Worm (Caenorhabditis elegans) whole organism, mixed stage, embryonic: ENCODE measurements around the gene npr-20.

Experiments
- bed-3 ChIP-seq: fragments of 200-800 bp; sonication (Bioruptor generic); optimal IDR thresholded peaks from 3 replicates; lab custom pipeline; 2018; ENCODE audit warnings: mild to moderate bottlenecking, missing genetic modification characterization, moderate library complexity, missing compliant biosample characterization
- ceh-39 ChIP-seq: fragments of 150-350 bp; optimal IDR thresholded peaks from 2 replicates; lab custom pipeline; 2014; ENCODE audit warnings: missing biosample characterization, missing genetic modification characterization
- ceh-43 ChIP-seq: fragments of 200-800 bp; sonication (Bioruptor generic); optimal IDR thresholded peaks from 2 replicates; lab custom pipeline; 2018; ENCODE audit warnings: mild to moderate bottlenecking, missing genetic modification characterization, moderate library complexity, missing compliant biosample characterization
- ceh-83 ChIP-seq: fragments of 200-800 bp; sonication (Bioruptor generic); optimal IDR thresholded peaks from 2 replicates; lab custom pipeline; 2018; ENCODE audit warnings: mild to moderate bottlenecking, missing genetic modification characterization, missing compliant biosample characterization
- ces-1 ChIP-seq: fragments of 150-350 bp; optimal IDR thresholded peaks from 2 replicates; lab custom pipeline; 2014; ENCODE audit warnings: missing biosample characterization, missing genetic modification reagents, missing genetic modification characterization
- cnd-1 ChIP-seq: fragments of 200-800 bp; sonication (Bioruptor generic); optimal IDR thresholded peaks from 2 replicates; lab custom pipeline; 2018; ENCODE audit warnings: mild to moderate bottlenecking, missing genetic modification characterization, missing compliant biosample characterization
- drap-1 ChIP-seq: fragments of 200-800 bp; sonication (Bioruptor generic); optimal IDR thresholded peaks from 3 replicates; lab custom pipeline; 2018; ENCODE audit warnings: mild to moderate bottlenecking, missing genetic modification characterization, missing compliant biosample characterization
- elt-1 ChIP-seq: sonication (generic microtip); optimal IDR thresholded peaks from 2 replicates; lab custom pipeline; 2017; ENCODE audit warnings: missing genetic modification characterization, mild to moderate bottlenecking, missing compliant biosample characterization, antibody characterized with exemption, moderate library complexity, borderline replicate concordance; ENCODE audit not compliant: insufficient read depth
- elt-3 ChIP-seq: fragments of 150-350 bp; optimal IDR thresholded peaks from 2 replicates; lab custom pipeline; 2014; ENCODE audit warnings: missing biosample characterization, missing genetic modification characterization
- flh-1 ChIP-seq: fragments of 200-800 bp; sonication (Bioruptor generic); optimal IDR thresholded peaks from 2 replicates; lab custom pipeline; 2018; ENCODE audit warnings: mild to moderate bottlenecking, missing genetic modification characterization, moderate library complexity, missing compliant biosample characterization
- ham-2 ChIP-seq: fragments of 200-800 bp; sonication (Bioruptor generic); optimal IDR thresholded peaks from 2 replicates; lab custom pipeline; 2018; ENCODE audit warnings: mild to moderate bottlenecking, missing genetic modification characterization, missing compliant biosample characterization
- hlh-1 ChIP-seq: fragments of 150-350 bp; optimal IDR thresholded peaks from 2 replicates; lab custom pipeline; 2014; ENCODE audit warnings: missing biosample characterization, missing genetic modification reagents, missing genetic modification characterization
- lin-13 ChIP-seq: fragments of 150-350 bp; optimal IDR thresholded peaks from 2 replicates; lab custom pipeline; 2014; ENCODE audit warnings: missing biosample characterization, missing genetic modification characterization
- lin-32 ChIP-seq: fragments of 200-800 bp; sonication (Bioruptor generic); optimal IDR thresholded peaks from 2 replicates; lab custom pipeline; 2018; ENCODE audit warnings: mild to moderate bottlenecking, missing genetic modification characterization, missing compliant biosample characterization
- mab-5 ChIP-seq: fragments of 150-350 bp; optimal IDR thresholded peaks from 2 replicates; lab custom pipeline; 2014; ENCODE audit warnings: missing biosample characterization, missing genetic modification characterization
- mep-1 ChIP-seq: fragments of 150-350 bp; optimal IDR thresholded peaks from 2 replicates; lab custom pipeline; 2017; ENCODE audit warnings: missing biosample characterization, missing genetic modification reagents, missing genetic modification characterization, inconsistent platforms
- mls-2 ChIP-seq: sonication (generic microtip); optimal IDR thresholded peaks from 2 replicates; lab custom pipeline; 2016; ENCODE audit warnings: mild to moderate bottlenecking, missing genetic modification characterization, moderate library complexity, missing compliant biosample characterization
- nhr-12 ChIP-seq: fragments of 150-350 bp; optimal IDR thresholded peaks from 2 replicates; lab custom pipeline; 2014; ENCODE audit warnings: missing biosample characterization, missing genetic modification characterization
- nhr-2 ChIP-seq: fragments of 150-350 bp; optimal IDR thresholded peaks from 2 replicates; lab custom pipeline; 2014; ENCODE audit warnings: missing biosample characterization, missing genetic modification characterization
- nhr-237 ChIP-seq: fragments of 150-350 bp; optimal IDR thresholded peaks from 2 replicates; lab custom pipeline; 2014; ENCODE audit warnings: missing biosample characterization, missing genetic modification characterization
- nhr-28 ChIP-seq: fragments of 150-350 bp; optimal IDR thresholded peaks from 2 replicates; lab custom pipeline; 2014; ENCODE audit warnings: missing biosample characterization, missing genetic modification characterization
- nhr-76 ChIP-seq: sonication (generic microtip); optimal IDR thresholded peaks from 2 replicates; lab custom pipeline; 2017; ENCODE audit warnings: missing biosample characterization, missing genetic modification characterization
- pha-4 ChIP-seq: fragments of 150-350 bp; optimal IDR thresholded peaks from 2 replicates; lab custom pipeline; 2018; ENCODE audit warnings: missing biosample characterization, missing genetic modification reagents, missing genetic modification characterization
- sem-2 ChIP-seq: fragments of 200-800 bp; sonication (Bioruptor generic); optimal IDR thresholded peaks from 2 replicates; lab custom pipeline; 2018; ENCODE audit warnings: mild to moderate bottlenecking, missing genetic modification characterization, missing compliant biosample characterization
- snpc-4 ChIP-seq: fragments of 150-350 bp; optimal IDR thresholded peaks from 2 replicates; lab custom pipeline; 2014; ENCODE audit warnings: missing biosample characterization, missing genetic modification characterization
- sptf-1 ChIP-seq: sonication (generic microtip); optimal IDR thresholded peaks from 2 replicates; lab custom pipeline; 2017; ENCODE audit warnings: mild to moderate bottlenecking, missing genetic modification characterization, moderate library complexity, missing compliant biosample characterization
- tbx-8 ChIP-seq: fragments of 200-800 bp; sonication (Bioruptor generic); optimal IDR thresholded peaks from 2 replicates; lab custom pipeline; 2018; ENCODE audit warnings: mild to moderate bottlenecking, missing genetic modification characterization, moderate library complexity, missing compliant biosample characterization
- unc-62 ChIP-seq: fragments of 150-350 bp; optimal IDR thresholded peaks from 2 replicates; lab custom pipeline; 2014; ENCODE audit warnings: missing biosample characterization, missing genetic modification reagents, missing genetic modification characterization
- zip-8 ChIP-seq: fragments of 150-350 bp; optimal IDR thresholded peaks from 2 replicates; lab custom pipeline; 2014; ENCODE audit warnings: missing biosample characterization, missing genetic modification characterization
- ztf-11 ChIP-seq: fragments of 150-350 bp; optimal IDR thresholded peaks from 2 replicates; lab custom pipeline; 2014; ENCODE audit warnings: missing biosample characterization, missing genetic modification characterization

Gene npr-20

DNA sequence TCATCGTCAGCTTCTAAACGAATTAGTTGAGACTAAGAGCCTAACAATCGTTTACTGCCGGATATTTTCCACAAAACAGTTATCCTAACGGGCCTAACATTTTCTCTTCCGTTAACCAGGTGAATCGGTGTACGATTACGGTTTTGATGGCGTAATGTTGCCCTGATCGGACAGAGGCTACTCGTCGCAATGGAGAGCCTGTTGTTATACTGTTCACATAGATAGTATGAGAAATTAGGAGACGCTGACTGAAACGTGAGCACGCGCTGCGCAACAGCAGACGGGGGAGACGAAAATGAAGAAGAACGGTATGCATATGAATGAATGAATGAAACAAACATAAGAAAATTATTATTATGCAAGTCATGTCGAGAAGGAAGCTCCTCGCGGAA, 34.4 kb upstream of the npr-20 start:
- no peak for TF ChIP-seq snpc-4 (tag; lab: Kevin White, UChicago)
- TF ChIP-seq hlh-1 = no peak
- TF ChIP-seq nhr-76 = no peak
- TF ChIP-seq mep-1 = no peak
- TF ChIP-seq nhr-237 (tag; lab: Kevin White, UChicago) = no peak
- no peak for TF ChIP-seq cnd-1 (tag; lab: Kevin White, UChicago)
- no peak for TF ChIP-seq ceh-43 (GFP tag; lab: Kevin White, UChicago)
- TF ChIP-seq mab-5 (tag; lab: Kevin White, UChicago) = no peak
- TF ChIP-seq ceh-83 (GFP tag; lab: Kevin White, UChicago) = no peak
- no peak for TF ChIP-seq tbx-8 (GFP tag; lab: Kevin White, UChicago)
- TF ChIP-seq lin-32 (GFP tag; lab: Kevin White, UChicago) = no peak
- no peak for TF ChIP-seq bed-3
- TF ChIP-seq zip-8 (tag; lab: Kevin White, UChicago) = peak; percentile 35
- TF ChIP-seq ces-1 = peak; percentile 69
- TF ChIP-seq pha-4 (tag; lab: Kevin White, UChicago) = peak; percentile 67
- peak; percentile 69 for TF ChIP-seq nhr-2 (tag; lab: Kevin White, UChicago)
- no peak for TF ChIP-seq ham-2 (GFP tag; lab: Kevin White, UChicago)
- TF ChIP-seq nhr-12 (tag; lab: Kevin White, UChicago) = no peak

DNA sequence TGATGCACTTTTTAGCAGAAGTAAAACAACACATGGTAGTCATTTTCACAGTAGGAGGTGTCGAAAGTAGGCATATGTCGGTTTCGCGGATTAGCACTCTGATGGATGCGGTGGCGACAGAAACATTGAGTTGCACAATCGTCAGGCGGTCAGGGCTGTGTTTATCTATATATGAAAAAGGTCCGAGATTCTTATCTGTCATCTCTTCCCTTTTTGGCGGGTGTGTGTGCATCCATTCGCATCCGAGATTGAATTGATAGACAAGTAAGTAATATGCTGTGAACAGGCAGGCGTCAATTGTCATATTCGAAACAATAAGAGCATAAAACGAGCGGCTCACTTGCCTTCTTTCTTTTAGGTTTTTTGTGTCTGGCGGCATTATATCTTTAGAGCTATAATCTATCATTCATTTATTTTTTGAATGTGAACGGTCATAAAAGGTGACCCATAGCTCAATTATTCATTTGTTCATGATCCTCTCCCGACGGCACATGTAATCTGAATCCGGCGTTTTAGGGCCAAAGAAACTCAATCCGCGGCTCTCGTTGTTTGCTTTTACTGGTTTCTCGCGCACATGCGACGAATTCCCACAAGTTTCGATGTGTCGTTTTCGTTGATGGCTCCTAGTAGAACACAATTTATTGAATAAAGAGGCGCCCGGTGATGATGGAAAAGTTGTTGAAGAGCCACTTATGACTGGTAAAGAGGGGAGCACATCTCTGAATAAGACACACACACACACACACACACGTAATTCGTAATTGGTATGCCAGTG, 33.8 kb upstream of the npr-20 start:
- TF ChIP-seq elt-1 (peak; percentile 89), nhr-2 (tag; lab: Kevin White, UChicago) (peak; percentile 18), snpc-4 (tag; lab: Kevin White, UChicago) (no peak), tbx-8 (GFP tag; lab: Kevin White, UChicago) (no peak), elt-3 (no peak), ceh-39 (no peak), flh-1 (no peak), ham-2 (GFP tag; lab: Kevin White, UChicago) (no peak), unc-62 (GFP tag; lab: Kevin White, UChicago) (peak; percentile 60), ceh-83 (GFP tag; lab: Kevin White, UChicago) (peak; percentile 58), sptf-1 (peak; percentile 5), mls-2 (tag; lab: Kevin White, UChicago) (no peak)

DNA sequence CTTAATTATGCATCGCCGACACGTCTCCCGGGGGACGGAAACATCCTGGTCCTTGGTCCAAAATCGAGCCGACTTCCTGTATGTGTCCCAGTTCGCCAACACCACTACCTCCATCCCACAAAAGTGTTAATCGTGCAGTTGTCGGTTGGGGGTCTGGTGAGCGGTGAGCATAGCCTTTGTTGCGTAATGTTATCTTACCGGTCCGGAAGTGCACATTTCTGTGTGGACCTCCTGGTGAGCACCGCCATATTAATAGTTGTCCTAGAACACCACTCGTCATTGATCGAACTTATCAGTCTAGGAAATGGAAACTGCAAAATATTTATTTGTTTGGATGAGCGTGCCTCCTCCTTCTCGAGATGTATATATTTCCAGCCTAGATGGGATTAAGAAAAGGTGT, 32.3 kb upstream of the npr-20 start:
- TF ChIP-seq zip-8 (tag; lab: Kevin White, UChicago) = peak; percentile 49
- peak; percentile 18 for TF ChIP-seq nhr-2 (tag; lab: Kevin White, UChicago)
- TF ChIP-seq drap-1 (GFP tag; lab: Kevin White, UChicago) = no peak

DNA sequence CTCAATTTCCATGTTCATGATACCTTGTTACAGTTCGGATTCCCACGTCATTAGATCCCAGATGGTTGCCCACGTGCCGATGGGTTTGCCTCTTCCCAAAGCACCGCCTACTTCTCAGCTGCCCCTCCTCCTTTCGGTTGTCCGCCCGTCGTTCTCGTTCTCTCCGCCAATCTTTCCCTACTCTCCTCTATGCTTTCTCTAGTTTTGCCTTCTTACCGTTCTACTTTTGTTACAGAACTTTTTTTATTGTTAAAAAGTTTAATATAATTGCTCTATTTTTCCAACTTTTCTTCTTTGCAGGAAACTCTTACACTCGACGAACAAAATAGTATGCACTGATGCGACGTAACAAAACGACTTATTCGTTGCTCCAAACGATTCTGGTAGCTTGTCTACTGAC, 31.6 kb upstream of the npr-20 start, which contains the start of gene lat-1:
lat-1 (plus strand) TSS at position 301 of the 400 bp plus-strand sequence.
- TF ChIP-seq ztf-11 (tag; lab: Kevin White, UChicago) (no peak), mls-2 (tag; lab: Kevin White, UChicago) (no peak), ceh-43 (GFP tag; lab: Kevin White, UChicago) (no peak), hlh-1 (no peak), zip-8 (tag; lab: Kevin White, UChicago) (no peak), mab-5 (tag; lab: Kevin White, UChicago) (no peak), pha-4 (tag; lab: Kevin White, UChicago) (no peak)

DNA sequence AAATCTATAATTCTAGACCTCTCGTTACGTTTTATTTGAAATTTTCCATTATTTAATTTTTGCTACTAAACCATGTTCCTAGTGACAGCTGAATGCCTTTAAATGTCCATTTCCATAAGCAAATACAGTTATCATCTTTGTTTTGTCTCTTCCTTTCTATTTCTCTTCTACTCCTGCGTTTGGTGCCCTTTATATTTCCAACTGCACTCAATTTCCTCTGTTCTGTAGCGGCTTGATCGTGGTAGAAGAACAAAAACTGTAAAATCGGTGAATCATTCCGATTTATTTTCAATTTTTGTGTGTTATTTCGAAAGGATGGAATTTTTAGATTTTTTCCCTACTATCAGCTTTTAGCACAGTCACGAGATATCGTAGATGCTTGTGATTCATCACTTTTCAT, 30.9 kb upstream of the npr-20 start:
- no peak for TF ChIP-seq nhr-28 (tag; lab: Kevin White, UChicago)
- TF ChIP-seq unc-62 (GFP tag; lab: Kevin White, UChicago) = no peak
- no peak for TF ChIP-seq mls-2 (tag; lab: Kevin White, UChicago)
- TF ChIP-seq nhr-12 (tag; lab: Kevin White, UChicago) = no peak
- no peak for TF ChIP-seq pha-4 (tag; lab: Kevin White, UChicago)
- no peak for TF ChIP-seq elt-3
- TF ChIP-seq snpc-4 (tag; lab: Kevin White, UChicago) = no peak
- no peak for TF ChIP-seq nhr-2 (tag; lab: Kevin White, UChicago)
- TF ChIP-seq lin-32 (GFP tag; lab: Kevin White, UChicago) = no peak
- no peak for TF ChIP-seq ces-1
- no peak for TF ChIP-seq tbx-8 (GFP tag; lab: Kevin White, UChicago)
- TF ChIP-seq ztf-11 (tag; lab: Kevin White, UChicago) = no peak
- TF ChIP-seq sem-2 = no peak
- no peak for TF ChIP-seq drap-1 (GFP tag; lab: Kevin White, UChicago)
- no peak for TF ChIP-seq lin-13 (tag; lab: Kevin White, UChicago)
- no peak for TF ChIP-seq bed-3
- TF ChIP-seq, all 35 proteins: peak for 0
